Fruit fly (Drosophila melanogaster) whole organism, embryonic: ENCODE data around the gene CG13989.

Experiments used
- CG14667 ChIP-seq: fragments of 200-800 bp; sonication (Bioruptor generic); IDR thresholded peaks from 2 replicates; pipeline ENCODE4 v1.3.6; 2022; ENCODE audit warnings: missing biosample characterization, missing genetic modification characterization
- CG15696 ChIP-seq: fragments of 200-800 bp; sonication (Bioruptor generic); optimal IDR thresholded peaks from 2 replicates; lab custom pipeline; 2019; ENCODE audit warnings: missing biosample characterization, mild to moderate bottlenecking, missing genetic modification characterization, moderate library complexity
- CG16813 ChIP-seq: fragments of 200-800 bp; sonication (Bioruptor generic); IDR thresholded peaks from 3 replicates; pipeline ENCODE4 v1.3.6; 2022; ENCODE audit warnings: missing biosample characterization, missing genetic modification characterization; ENCODE audit not compliant: partially characterized antibody
- CG5245 ChIP-seq: fragments of 200-800 bp; sonication (Bioruptor generic); optimal IDR thresholded peaks from 3 replicates; lab custom pipeline; 2016; ENCODE audit warnings: missing biosample characterization, missing genetic modification characterization
- CG6272 ChIP-seq: fragments of 200-800 bp; sonication (Bioruptor generic); IDR thresholded peaks from 2 replicates; pipeline ENCODE4 v1.3.6; 2022; ENCODE audit warnings: missing biosample characterization, missing genetic modification characterization
- CG6683 ChIP-seq: fragments of 200-800 bp; sonication (Bioruptor generic); optimal IDR thresholded peaks from 2 replicates; lab custom pipeline; 2017; ENCODE audit warnings: missing biosample characterization, mild to moderate bottlenecking, missing genetic modification characterization, missing genetic modification reagents
- H2.0 ChIP-seq: fragments of 200-800 bp; sonication (Bioruptor generic); IDR thresholded peaks from 2 replicates; pipeline ENCODE4 v1.3.6; 2022; ENCODE audit warnings: missing biosample characterization, missing genetic modification characterization
- HLH54F ChIP-seq: fragments of 200-800 bp; sonication (Bioruptor generic); optimal IDR thresholded peaks from 3 replicates; lab custom pipeline; 2016; ENCODE audit warnings: missing biosample characterization, missing genetic modification characterization
- NC2β ChIP-seq: fragments of 200-800 bp; sonication (Bioruptor generic); optimal IDR thresholded peaks from 2 replicates; lab custom pipeline; 2016; ENCODE audit warnings: missing biosample characterization, missing genetic modification characterization
- Pdp1 ChIP-seq, 2 experiments: fragments of 200-800 bp; sonication (Bioruptor generic); optimal IDR thresholded peaks; 3 replicates each; lab custom pipeline; 2016; ENCODE audit warnings: missing biosample characterization in 2 of 2, missing genetic modification characterization in 2 of 2, mild to moderate bottlenecking in 1 of 2, moderate library complexity in 1 of 2
- Sox100B ChIP-seq: fragments of 200-800 bp; sonication (Bioruptor generic); optimal IDR thresholded peaks from 3 replicates; lab custom pipeline; 2018; ENCODE audit warnings: missing biosample characterization, mild to moderate bottlenecking, missing genetic modification characterization
- exex ChIP-seq: fragments of 200-800 bp; sonication (Bioruptor generic); optimal IDR thresholded peaks from 4 replicates; lab custom pipeline; 2018; ENCODE audit warnings: missing biosample characterization, mild to moderate bottlenecking, missing genetic modification characterization, moderate library complexity
- tio ChIP-seq: fragments of 200-800 bp; sonication (Bioruptor generic); optimal IDR thresholded peaks from 2 replicates; lab custom pipeline; 2017; ENCODE audit warnings: missing biosample characterization, missing genetic modification characterization, inconsistent platforms

DNA sequence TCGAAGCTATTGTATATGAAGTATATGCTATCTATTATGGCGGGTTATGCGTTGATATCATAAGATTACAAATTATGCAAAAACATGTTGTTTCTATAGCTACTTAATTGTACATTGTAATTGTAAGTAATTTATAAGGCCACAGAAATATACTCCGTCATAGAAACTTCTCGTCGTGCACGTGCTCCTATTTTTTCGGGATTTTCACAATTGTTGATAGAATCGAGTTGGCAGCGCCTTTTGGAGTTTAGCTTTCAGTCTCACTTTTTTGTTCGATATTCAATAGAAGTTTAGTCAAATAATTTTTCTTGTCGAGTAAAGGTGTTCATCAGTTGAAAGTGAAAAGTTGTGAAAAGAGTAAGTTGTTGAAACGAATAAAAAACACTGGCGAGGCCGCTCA is 42.0 kb upstream of the CG13989 start, which contains the start of gene CG31642:
- TF ChIP-seq Sox100B (GFP tag; lab: Kevin White, UChicago) (no peak), exex (tag; lab: Kevin White, UChicago) (no peak), Pdp1 (GFP tag; optimal IDR thresholded peaks at IDR 0.05; lab: Kevin White, UChicago) (no peak), HLH54F (GFP tag; lab: Kevin White, UChicago) (no peak), NC2β (GFP tag; lab: Kevin White, UChicago) (no peak), CG16813 (no peak), H2.0 (no peak), CG15696 (tag; lab: Kevin White, UChicago) (no peak), CG6272 (GFP tag; lab: Robert Waterston, UW) (no peak), CG5245 (no peak), CG14667 (no peak), CG6683 (GFP tag; lab: Kevin White, UChicago) (no peak), tio (GFP tag; lab: Kevin White, UChicago) (no peak)
